Worm (Caenorhabditis elegans) whole organism, young adult: ENCODE results near the gene ippk-1.
A peak's percentile ranks its signal among the peaks of the same experiment; 100 is the strongest.

Experiments used
- D2030.7 ChIP-seq: fragments of 200-800 bp; sonication (Bioruptor generic); IDR thresholded peaks from 2 replicates; pipeline ENCODE4 v1.3.6; 2022; ENCODE audit warnings: missing genetic modification reagents, missing genetic modification characterization, missing compliant biosample characterization
- F10E7.11 ChIP-seq: sonication (generic microtip); optimal IDR thresholded peaks from 2 replicates; lab custom pipeline; 2017; ENCODE audit warnings: mild to moderate bottlenecking, missing genetic modification characterization, moderate library complexity, missing compliant biosample characterization
- F23B12.7 ChIP-seq: sonication (generic microtip); optimal IDR thresholded peaks from 2 replicates; lab custom pipeline; 2017; ENCODE audit warnings: missing genetic modification characterization, mild to moderate bottlenecking, missing compliant biosample characterization, antibody characterized with exemption, moderate library complexity; ENCODE audit not compliant: insufficient read depth
- F52B5.7 ChIP-seq: sonication (generic microtip); optimal IDR thresholded peaks from 2 replicates; lab custom pipeline; 2016; ENCODE audit warnings: mild to moderate bottlenecking, missing genetic modification characterization, missing compliant biosample characterization
- Y79H2A.3 ChIP-seq: fragments of 200-800 bp; sonication (Bioruptor generic); conservative IDR thresholded peaks from 2 replicates; pipeline ENCODE4 v1.3.6; 2022; ENCODE audit warnings: missing genetic modification reagents, missing genetic modification characterization, missing compliant biosample characterization
- Y95B8A.8 ChIP-seq: fragments of 200-800 bp; sonication (Bioruptor generic); IDR thresholded peaks from 2 replicates; pipeline ENCODE4 v1.3.6; 2022; ENCODE audit warnings: missing genetic modification reagents, missing genetic modification characterization, missing compliant biosample characterization
- ZK185.1 ChIP-seq: sonication (generic microtip); optimal IDR thresholded peaks from 2 replicates; lab custom pipeline; 2016; ENCODE audit warnings: mild to moderate bottlenecking, missing genetic modification characterization, missing compliant biosample characterization; ENCODE audit not compliant: poor library complexity, severe bottlenecking
- ama-1 ChIP-seq, 3 experiments: fragments of 150-350 bp in 1 of 3; sonication (generic microtip) in 2 of 3; optimal IDR thresholded peaks; 2 replicates each; lab custom pipeline; 2014 to 2018; ENCODE audit warnings: missing biosample characterization in 2 of 3, missing genetic modification characterization in 2 of 3, missing genetic modification reagents in 2 of 3
- atf-7 ChIP-seq: sonication (generic microtip); optimal IDR thresholded peaks from 2 replicates; lab custom pipeline; 2017; ENCODE audit warnings: mild to moderate bottlenecking, missing genetic modification characterization, missing compliant biosample characterization
- bed-2 ChIP-seq: fragments of 200-800 bp; sonication (Bioruptor generic); IDR thresholded peaks from 2 replicates; pipeline ENCODE4 v1.3.6; 2022; ENCODE audit warnings: missing genetic modification reagents, missing genetic modification characterization, missing compliant biosample characterization
- cebp-1 ChIP-seq, 2 experiments: fragments of 200-800 bp in 1 of 2; sonication (Bioruptor generic) in 1 of 2; sonication (generic microtip) in 1 of 2; IDR thresholded peaks in 1 of 2; optimal IDR thresholded peaks in 1 of 2; 2 replicates each; pipeline versions ENCODE4 v1.3.6 to Lab custom; 2017 to 2022; ENCODE audit warnings: missing compliant biosample characterization in 2 of 2, missing genetic modification characterization in 2 of 2, mild to moderate bottlenecking in 1 of 2, missing genetic modification reagents in 1 of 2, moderate library complexity in 1 of 2
- ceh-100 ChIP-seq: fragments of 200-800 bp; sonication (Bioruptor generic); IDR thresholded peaks from 2 replicates; pipeline ENCODE4 v1.3.6; 2022; ENCODE audit warnings: missing genetic modification reagents, missing genetic modification characterization, missing compliant biosample characterization
- ceh-27 ChIP-seq: fragments of 200-800 bp; sonication (Bioruptor generic); optimal IDR thresholded peaks from 2 replicates; lab custom pipeline; 2018; ENCODE audit warnings: mild to moderate bottlenecking, missing genetic modification characterization, moderate library complexity, missing compliant biosample characterization
- ceh-58 ChIP-seq: fragments of 200-800 bp; sonication (Bioruptor generic); IDR thresholded peaks from 2 replicates; pipeline ENCODE4 v1.3.6; 2022; ENCODE audit warnings: missing genetic modification characterization, missing compliant biosample characterization
- chd-7 ChIP-seq: sonication (generic microtip); optimal IDR thresholded peaks from 2 replicates; lab custom pipeline; 2016; ENCODE audit warnings: mild to moderate bottlenecking, missing genetic modification characterization, moderate library complexity, missing compliant biosample characterization
- dpl-1 ChIP-seq: fragments of 150-350 bp; optimal IDR thresholded peaks from 2 replicates; lab custom pipeline; 2014; ENCODE audit warnings: missing biosample characterization, missing genetic modification reagents, missing genetic modification characterization
- ets-4 ChIP-seq: fragments of 200-800 bp; sonication (Bioruptor generic); optimal IDR thresholded peaks from 2 replicates; lab custom pipeline; 2018; ENCODE audit warnings: mild to moderate bottlenecking, missing genetic modification characterization, missing compliant biosample characterization
- hlh-12 ChIP-seq: sonication (generic microtip); optimal IDR thresholded peaks from 2 replicates; lab custom pipeline; 2016; ENCODE audit warnings: missing genetic modification characterization, missing compliant biosample characterization
- hmg-1.2 ChIP-seq: fragments of 200-800 bp; sonication (Bioruptor generic); IDR thresholded peaks from 2 replicates; pipeline ENCODE4 v1.3.6; 2022; ENCODE audit warnings: missing genetic modification reagents, missing genetic modification characterization, missing compliant biosample characterization
- let-607 ChIP-seq, 2 experiments: fragments of 200-800 bp in 1 of 2; sonication (Bioruptor generic) in 1 of 2; sonication (generic microtip) in 1 of 2; optimal IDR thresholded peaks; 2 replicates each; lab custom pipeline; 2016 to 2018; ENCODE audit warnings: mild to moderate bottlenecking in 2 of 2, missing compliant biosample characterization in 2 of 2, missing genetic modification characterization in 2 of 2, moderate library complexity in 2 of 2, missing genotype in 1 of 2
- lin-26 ChIP-seq: fragments of 200-800 bp; sonication (Bioruptor generic); IDR thresholded peaks from 2 replicates; pipeline ENCODE4 v1.3.6; 2022; ENCODE audit warnings: missing genetic modification reagents, missing genetic modification characterization, missing compliant biosample characterization
- lin-40 ChIP-seq: sonication (generic microtip); optimal IDR thresholded peaks from 2 replicates; lab custom pipeline; 2016; ENCODE audit warnings: missing genetic modification characterization, mild to moderate bottlenecking, missing compliant biosample characterization, missing genotype, missing genetic modification reagents
- madf-3 ChIP-seq: fragments of 200-800 bp; sonication (Bioruptor generic); IDR thresholded peaks from 2 replicates; pipeline ENCODE4 v1.3.6; 2022; ENCODE audit warnings: missing genetic modification reagents, missing genetic modification characterization, missing compliant biosample characterization
- nfya-1 ChIP-seq: sonication (generic microtip); optimal IDR thresholded peaks from 2 replicates; lab custom pipeline; 2017; ENCODE audit warnings: antibody characterized with exemption, missing compliant biosample characterization, missing genetic modification characterization, borderline replicate concordance; ENCODE audit not compliant: insufficient read depth
- nfya-2 ChIP-seq: fragments of 200-800 bp; sonication (Bioruptor generic); IDR thresholded peaks from 2 replicates; pipeline ENCODE4 v1.3.6; 2022; ENCODE audit warnings: missing genetic modification reagents, missing genetic modification characterization, missing compliant biosample characterization
- nfyb-1 ChIP-seq: fragments of 200-800 bp; sonication (Bioruptor generic); IDR thresholded peaks from 2 replicates; pipeline ENCODE4 v1.3.6; 2022; ENCODE audit warnings: missing genetic modification reagents, missing genetic modification characterization, missing compliant biosample characterization
- nhr-80 ChIP-seq: sonication (generic microtip); optimal IDR thresholded peaks from 2 replicates; lab custom pipeline; 2016; ENCODE audit warnings: missing genetic modification characterization, missing compliant biosample characterization
- pbrm-1 ChIP-seq: fragments of 200-800 bp; sonication (Bioruptor generic); IDR thresholded peaks from 2 replicates; pipeline ENCODE4 v1.3.6; 2022; ENCODE audit warnings: missing genetic modification reagents, missing genetic modification characterization, missing compliant biosample characterization
- rcor-1 ChIP-seq: fragments of 200-800 bp; sonication (Bioruptor generic); IDR thresholded peaks from 2 replicates; pipeline ENCODE4 v1.3.6; 2022; ENCODE audit warnings: missing genetic modification reagents, missing genetic modification characterization, missing compliant biosample characterization
- repo-1 ChIP-seq: sonication (generic microtip); optimal IDR thresholded peaks from 2 replicates; lab custom pipeline; 2017; ENCODE audit warnings: mild to moderate bottlenecking, missing genetic modification characterization, missing compliant biosample characterization
- rpc-1 ChIP-seq, 2 experiments: fragments of 150-350 bp in 1 of 2; sonication (generic microtip) in 1 of 2; optimal IDR thresholded peaks; 2 replicates each; lab custom pipeline; 2014 to 2018; ENCODE audit warnings: missing biosample characterization in 1 of 2, missing genetic modification characterization in 1 of 2, missing genetic modification reagents in 1 of 2, missing genotype in 1 of 2
- snpc-4 ChIP-seq, 5 experiments: fragments of 150-350 bp in 1 of 5; sonication (generic microtip) in 4 of 5; optimal IDR thresholded peaks; 2 replicates each; lab custom pipeline; 2014 to 2018; ENCODE audit warnings: missing genetic modification characterization in 5 of 5, missing biosample characterization in 3 of 5, antibody characterized with exemption in 2 of 5, mild to moderate bottlenecking in 2 of 5, missing compliant biosample characterization in 2 of 5, missing genotype in 2 of 5, moderate library complexity in 2 of 5, missing genetic modification reagents in 1 of 5
- unc-62 ChIP-seq: fragments of 150-350 bp; optimal IDR thresholded peaks from 2 replicates; lab custom pipeline; 2014; ENCODE audit warnings: missing biosample characterization, missing genetic modification reagents, missing genetic modification characterization
- zim-3 ChIP-seq: sonication (generic microtip); optimal IDR thresholded peaks from 2 replicates; lab custom pipeline; 2017; ENCODE audit warnings: mild to moderate bottlenecking, missing genetic modification characterization, moderate library complexity, missing compliant biosample characterization
- ztf-25 ChIP-seq: fragments of 200-800 bp; sonication (Bioruptor generic); IDR thresholded peaks from 2 replicates; pipeline ENCODE4 v1.3.6; 2022; ENCODE audit warnings: missing genetic modification reagents, missing genetic modification characterization, missing compliant biosample characterization
- ztf-26 ChIP-seq: sonication (generic microtip); optimal IDR thresholded peaks from 2 replicates; lab custom pipeline; 2017; ENCODE audit warnings: missing genetic modification characterization, missing compliant biosample characterization

Gene ippk-1

ce11 chrII:12052924-12053323, 10.2 kb downstream of the ippk-1 start:
- no peak for TF ChIP-seq zim-3 (tag; lab: Kevin White, UChicago)
- no peak for TF ChIP-seq F23B12.7 (tag; lab: Kevin White, UChicago)
- TF ChIP-seq hmg-1.2 = 0 out of 2 replicates have a peak, but pooled peaks have one; percentile 13
- TF ChIP-seq ama-1 (optimal IDR thresholded peaks at IDR 0.05; lab: Kevin White, UChicago) = no peak
- no peak for TF ChIP-seq ama-1 (GFP tag; optimal IDR thresholded peaks at IDR 0.05; lab: Kevin White, UChicago)
- TF ChIP-seq rcor-1 (GFP tag; lab: Robert Waterston, UW) = no peak
- TF ChIP-seq ceh-58 (GFP tag; lab: Robert Waterston, UW) = no peak
- TF ChIP-seq D2030.7 (GFP tag; lab: Robert Waterston, UW) = no peak
- no peak for TF ChIP-seq F52B5.7
- no peak for TF ChIP-seq lin-40 (tag; lab: Kevin White, UChicago)
- no peak for TF ChIP-seq ZK185.1
- no peak for TF ChIP-seq ztf-25 (GFP tag; lab: Robert Waterston, UW)
- no peak for TF ChIP-seq chd-7 (tag; lab: Kevin White, UChicago)
- TF ChIP-seq atf-7 (tag; lab: Kevin White, UChicago) = peak; percentile 44
- peak; percentile 7; the same call in 1 of the 2 replicates for TF ChIP-seq lin-26 (GFP tag; lab: Robert Waterston, UW)
- no peak for TF ChIP-seq nfya-2 (GFP tag; lab: Robert Waterston, UW)
- no peak for TF ChIP-seq nfya-1 (tag; lab: Kevin White, UChicago)
- no peak for TF ChIP-seq bed-2 (GFP tag; lab: Robert Waterston, UW)
- no peak for TF ChIP-seq rpc-1 (optimal IDR thresholded peaks at IDR 0.05; lab: Kevin White, UChicago)
- TF ChIP-seq rpc-1 (tag; optimal IDR thresholded peaks at IDR 0.05; lab: Kevin White, UChicago) = no peak
- TF ChIP-seq ztf-26 = peak; percentile 64
- TF ChIP-seq ceh-27 (GFP tag; lab: Kevin White, UChicago) = no peak
- no peak for TF ChIP-seq hlh-12 (tag; lab: Kevin White, UChicago)
- TF ChIP-seq unc-62 = no peak
- no peak for TF ChIP-seq ets-4 (GFP tag; lab: Kevin White, UChicago)
- TF ChIP-seq dpl-1 (GFP tag; lab: Kevin White, UChicago) = no peak
- TF ChIP-seq nfyb-1 (GFP tag; lab: Robert Waterston, UW) = 0 out of 2 replicates have a peak, but pooled peaks have one; percentile 38
- TF ChIP-seq snpc-4 (GFP tag; optimal IDR thresholded peaks at IDR 0.05; lab: Kevin White, UChicago) = no peak
- no peak for TF ChIP-seq snpc-4 (tag; optimal IDR thresholded peaks at IDR 0.05; lab: Kevin White, UChicago)
- no peak for TF ChIP-seq madf-3 (GFP tag; lab: Robert Waterston, UW)

DNA sequence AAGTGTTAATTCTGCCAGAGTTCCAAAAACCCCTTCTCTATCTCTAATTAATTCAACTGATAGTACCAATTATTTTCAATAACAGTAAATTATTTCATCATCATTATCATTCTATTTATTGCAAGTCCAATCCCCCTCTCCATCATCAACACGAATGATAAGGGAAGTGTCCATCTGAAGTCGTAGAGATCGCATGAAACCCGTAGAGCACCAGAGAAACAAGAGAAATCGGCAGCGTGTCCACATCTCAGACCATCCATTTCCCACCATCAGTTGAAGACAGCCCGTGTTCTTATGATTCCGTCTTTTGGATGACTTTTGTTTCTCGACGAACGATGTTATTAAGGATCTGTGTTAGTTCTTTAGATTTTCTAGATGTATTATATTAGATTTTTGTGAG, 10.8 kb downstream of the ippk-1 start:
- TF ChIP-seq nhr-80 = peak; percentile 25
- TF ChIP-seq ama-1 (optimal IDR thresholded peaks at IDR 0.05; lab: Kevin White, UChicago) = peak; percentile 5
- TF ChIP-seq ama-1 (GFP tag; optimal IDR thresholded peaks at IDR 0.05; lab: Kevin White, UChicago) = no peak
- peak in 1 of 2 experiments; percentile 17 for TF ChIP-seq let-607 (tag; optimal IDR thresholded peaks at IDR 0.05; lab: Kevin White, UChicago)
- TF ChIP-seq ceh-100 (GFP tag; lab: Robert Waterston, UW) = no peak
- TF ChIP-seq cebp-1 (GFP tag; IDR thresholded peaks at IDR 0.05; lab: Robert Waterston, UW) = no peak
- peak; percentile 32 for TF ChIP-seq cebp-1 (tag; optimal IDR thresholded peaks at IDR 0.05; lab: Kevin White, UChicago)
- TF ChIP-seq, all 124 proteins: peak for 4

DNA sequence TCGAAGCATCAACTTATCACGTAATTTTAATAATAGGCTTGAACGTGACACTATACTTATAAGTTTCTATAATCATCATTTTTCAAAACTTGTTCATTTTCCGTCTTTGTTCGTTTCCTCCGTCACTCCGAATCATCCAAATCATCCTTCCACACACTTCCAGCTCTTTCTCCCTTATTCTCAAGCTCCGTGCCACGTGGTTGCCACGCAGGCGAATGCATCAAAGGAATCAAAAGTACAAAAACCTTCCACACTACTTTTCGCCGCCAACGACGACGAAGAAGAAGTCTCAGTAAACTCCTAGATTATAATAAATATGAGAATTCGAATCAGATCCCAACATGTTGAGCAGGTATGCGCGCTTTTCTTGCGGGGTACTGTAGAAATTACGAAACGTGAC, 11.4 kb downstream of the ippk-1 start:
- TF ChIP-seq Y79H2A.3 (GFP tag; lab: Robert Waterston, UW) = 0 out of 2 replicates have a peak, but pooled peaks have one; percentile 34
- no peak for TF ChIP-seq snpc-4 (GFP tag; optimal IDR thresholded peaks at IDR 0.05; lab: Kevin White, UChicago)
- TF ChIP-seq snpc-4 (tag; optimal IDR thresholded peaks at IDR 0.05; lab: Kevin White, UChicago) = no peak
- no peak for TF ChIP-seq F10E7.11 (tag; lab: Kevin White, UChicago)
- no peak for TF ChIP-seq madf-3 (GFP tag; lab: Robert Waterston, UW)
- 0 out of 2 replicates have a peak, but pooled peaks have one; percentile 22 for TF ChIP-seq pbrm-1
- TF ChIP-seq Y95B8A.8 = no peak; the same call in 1 of the 2 replicates
- TF ChIP-seq ama-1 (optimal IDR thresholded peaks at IDR 0.05; lab: Kevin White, UChicago) = peak; percentile 53
- no peak for TF ChIP-seq ama-1 (GFP tag; optimal IDR thresholded peaks at IDR 0.05; lab: Kevin White, UChicago)
- no peak for TF ChIP-seq lin-40 (tag; lab: Kevin White, UChicago)
- no peak for TF ChIP-seq repo-1 (tag; lab: Kevin White, UChicago)
- TF ChIP-seq F52B5.7 = no peak
